Fruit fly (Drosophila melanogaster) ovary, adult (tissue): ENCODE data around the gene sdk.

Experiments used
- CG17801 ChIP-seq: fragments of 200-800 bp; optimal IDR thresholded peaks from 2 replicates; lab custom pipeline; 2019; ENCODE audit warnings: missing biosample characterization, mild to moderate bottlenecking, missing genetic modification characterization, moderate library complexity; ENCODE audit not compliant: partially characterized antibody

sdk gene

DNA sequence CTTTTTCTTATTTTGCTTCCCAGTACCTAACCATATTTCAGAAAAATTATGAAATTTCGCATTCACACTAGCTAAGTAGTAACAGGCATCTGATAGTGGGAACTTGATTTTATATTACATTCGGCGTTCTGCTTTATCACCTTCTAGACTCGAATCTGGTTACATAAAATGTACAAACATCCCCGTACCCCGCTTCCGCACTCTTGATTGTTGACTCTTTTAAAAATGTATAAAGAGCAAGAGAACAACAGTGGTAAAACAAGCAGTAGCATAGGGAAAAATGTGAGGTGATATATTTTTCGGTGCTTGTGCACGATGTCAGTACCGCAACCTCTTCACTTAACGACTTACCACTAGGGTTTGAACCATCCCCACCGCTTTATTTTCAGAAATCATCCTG lies 7.7 kb downstream of the sdk start:
- TF ChIP-seq CG17801, result no peak

DNA sequence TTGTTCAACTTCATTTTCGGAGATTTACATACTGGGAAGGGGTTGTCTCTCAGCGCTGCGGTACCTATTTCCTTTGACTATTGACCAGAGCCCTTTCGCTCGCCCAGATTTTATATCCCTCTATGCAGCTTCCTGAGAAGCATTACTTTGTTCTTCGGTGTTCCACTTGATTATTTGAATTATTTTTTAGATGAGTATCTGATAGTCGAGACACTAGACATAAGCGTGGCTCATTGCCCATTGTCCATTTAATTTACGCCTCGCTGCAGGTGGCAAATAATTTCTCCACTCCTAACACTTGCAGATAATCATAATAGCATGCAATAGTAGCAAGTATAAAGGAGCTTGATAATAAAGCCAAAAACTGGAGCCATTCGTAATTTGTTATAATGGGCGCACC lies 8.1 kb downstream of the sdk start:
- no peak for TF ChIP-seq CG17801

dm6 chrX:696064-696463 lies 9.4 kb downstream of the sdk start:
- no peak for TF ChIP-seq CG17801

DNA sequence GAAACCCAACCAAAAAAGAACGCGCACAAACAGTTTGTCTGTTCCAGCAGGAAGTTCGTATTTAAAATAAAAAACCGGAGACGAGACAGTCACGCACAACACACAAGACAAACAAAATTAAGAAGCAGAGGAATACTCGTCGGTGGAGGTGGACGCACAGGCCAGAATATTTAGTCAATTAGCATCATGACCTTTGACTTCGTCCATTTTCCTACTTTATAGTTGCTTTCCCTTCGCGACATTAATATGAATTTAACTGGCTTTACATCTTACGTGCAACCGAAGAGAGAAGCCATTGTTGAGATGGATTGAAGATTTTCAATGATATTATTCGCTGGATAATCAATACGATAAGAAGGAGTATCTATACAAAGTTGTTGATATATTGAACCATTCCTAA lies 15.8 kb downstream of the sdk start:
- no peak for TF ChIP-seq CG17801

- TF ChIP-seq CG17801, result no peak
Observed at dm6 chrX:709495-709894, 22.9 kb downstream of the sdk start.

DNA sequence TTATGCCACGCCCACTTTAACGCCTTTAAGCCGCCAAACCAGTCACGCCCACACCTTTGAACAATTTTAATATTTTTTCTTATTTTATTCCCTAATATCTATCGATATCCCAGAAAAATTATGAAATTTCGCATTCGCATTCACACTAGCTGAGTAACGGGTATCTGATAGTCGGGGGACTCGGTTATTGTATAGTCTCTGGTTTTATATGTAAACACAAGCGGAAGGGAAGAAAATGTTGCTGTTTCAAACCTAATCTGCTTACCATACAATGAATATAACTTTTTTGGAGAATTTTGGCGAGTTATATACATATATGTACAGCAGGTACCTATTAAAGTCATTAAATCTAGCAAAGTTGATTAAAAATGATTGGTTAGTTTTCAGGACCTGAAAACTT lies 24.3 kb downstream of the sdk start:
- TF ChIP-seq CG17801, result no peak

DNA sequence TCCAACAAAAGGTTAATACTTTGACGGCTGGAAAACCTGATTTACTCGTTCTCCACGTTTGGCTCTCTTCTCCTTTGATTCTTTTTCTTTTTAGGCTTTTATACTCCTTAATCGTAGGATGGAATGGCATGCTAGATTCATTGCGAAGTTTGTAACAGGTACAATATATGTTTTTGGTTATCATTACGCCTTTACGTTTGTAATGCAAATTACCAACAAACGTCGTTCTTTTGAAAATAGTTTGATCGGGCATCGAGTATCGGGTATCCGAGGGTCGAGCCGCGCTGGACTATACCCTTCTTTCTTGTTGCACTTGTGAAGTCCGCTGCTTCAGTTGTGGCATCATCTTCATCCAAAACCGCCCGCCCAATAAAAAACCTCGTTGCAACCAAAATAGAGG lies 25.2 kb downstream of the sdk start:
- TF ChIP-seq CG17801, result no peak

DNA sequence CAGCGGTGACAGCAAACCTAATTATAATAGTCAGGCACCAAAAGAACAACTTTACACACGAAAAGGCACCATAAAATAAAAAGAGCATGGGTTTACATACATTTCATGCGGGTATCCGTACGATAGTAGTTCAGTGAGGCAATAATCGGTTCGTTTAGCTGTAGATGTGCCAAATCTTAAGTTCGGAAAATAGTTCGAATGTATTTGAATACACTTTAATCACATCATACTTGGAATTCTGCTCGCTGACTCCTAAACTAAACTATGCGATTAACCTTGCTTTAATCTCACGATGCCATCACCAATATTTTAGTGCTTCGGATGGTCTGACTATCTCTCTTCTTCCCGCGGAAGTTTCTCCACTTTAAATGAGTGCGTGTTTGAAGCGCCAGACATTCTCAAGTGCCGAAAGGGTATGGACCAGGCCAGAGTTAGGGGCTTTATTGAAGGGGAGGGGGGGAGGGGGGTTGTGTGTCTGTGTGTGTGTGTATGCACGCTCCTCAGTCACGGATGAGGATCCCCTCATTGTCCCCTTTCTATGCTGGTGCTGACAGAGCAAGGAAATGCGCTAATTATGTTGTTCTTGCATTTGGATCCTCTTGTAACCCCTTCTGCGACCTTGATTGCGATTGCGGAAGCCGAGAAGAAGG lies 26.7 kb downstream of the sdk start:
- TF ChIP-seq CG17801, result no peak

dm6 chrX:715383-715782 lies 28.7 kb downstream of the sdk start:
- TF ChIP-seq CG17801, result no peak

DNA sequence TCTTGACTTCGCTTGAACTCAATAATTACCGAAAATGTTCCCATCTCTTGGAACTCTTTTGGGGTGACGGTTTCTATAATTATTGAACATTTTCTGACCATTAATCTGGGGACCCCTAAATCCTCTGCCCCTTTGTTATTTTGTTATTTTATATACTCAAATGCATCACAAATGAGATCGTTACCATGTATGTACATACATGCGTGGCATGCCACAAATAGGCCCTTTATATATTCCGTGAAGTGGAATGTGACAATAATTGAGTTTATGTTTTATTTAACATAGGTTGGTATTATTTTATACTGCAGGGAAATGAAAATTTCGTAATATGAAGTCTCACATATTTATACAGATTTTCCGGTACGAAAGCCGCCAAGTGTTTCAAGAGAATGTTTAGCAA lies 31.3 kb downstream of the sdk start:
- no peak for TF ChIP-seq CG17801

DNA sequence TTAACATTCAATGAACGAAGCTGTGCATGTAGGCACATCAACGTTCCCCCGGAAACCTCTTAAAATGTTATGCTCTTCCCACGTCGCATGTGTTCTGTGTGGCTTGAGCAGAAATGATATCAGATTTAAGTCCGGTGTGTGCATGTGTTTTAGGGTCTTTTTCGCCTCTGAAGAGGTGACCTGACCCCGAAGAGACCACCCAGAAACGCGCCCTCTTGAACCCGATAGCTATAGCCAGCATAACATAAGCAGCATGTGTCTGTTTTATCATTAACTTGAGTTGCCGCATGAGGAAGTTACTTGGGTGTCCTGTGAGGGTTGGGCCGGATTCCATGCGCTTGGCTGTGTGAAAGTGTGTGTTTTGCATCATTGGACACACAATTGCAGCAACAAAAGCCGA lies 32.3 kb downstream of the sdk start:
- TF ChIP-seq CG17801, result no peak

DNA sequence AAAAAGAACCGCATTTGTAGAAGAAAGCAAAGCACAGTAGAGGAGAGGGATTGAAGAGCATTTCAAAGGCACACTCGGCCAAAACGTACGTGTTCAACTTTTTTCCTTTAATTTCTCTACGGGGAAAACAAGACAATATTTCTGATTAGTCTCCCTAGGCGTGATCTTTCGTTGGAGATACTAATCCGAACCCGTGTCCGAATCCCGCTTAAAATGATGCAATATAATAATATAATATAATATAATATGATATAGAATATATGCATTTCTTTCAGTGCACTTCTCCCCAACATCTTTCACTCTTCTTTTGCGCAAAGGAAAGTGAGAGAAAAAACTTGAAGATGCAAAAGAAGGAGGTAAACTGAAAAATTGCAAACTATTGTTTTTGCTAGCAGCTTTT lies 37.9 kb downstream of the sdk start:
- TF ChIP-seq CG17801, result no peak

dm6 chrX:739621-740216 lies 53.1 kb downstream of the sdk start:
- no peak for TF ChIP-seq CG17801

dm6 chrX:750047-750446 lies 63.4 kb downstream of the sdk start, which contains the start of gene CG5254:
Gene CG5254 (plus strand): TSS chrX:750347.
- TF ChIP-seq CG17801, result no peak

DNA sequence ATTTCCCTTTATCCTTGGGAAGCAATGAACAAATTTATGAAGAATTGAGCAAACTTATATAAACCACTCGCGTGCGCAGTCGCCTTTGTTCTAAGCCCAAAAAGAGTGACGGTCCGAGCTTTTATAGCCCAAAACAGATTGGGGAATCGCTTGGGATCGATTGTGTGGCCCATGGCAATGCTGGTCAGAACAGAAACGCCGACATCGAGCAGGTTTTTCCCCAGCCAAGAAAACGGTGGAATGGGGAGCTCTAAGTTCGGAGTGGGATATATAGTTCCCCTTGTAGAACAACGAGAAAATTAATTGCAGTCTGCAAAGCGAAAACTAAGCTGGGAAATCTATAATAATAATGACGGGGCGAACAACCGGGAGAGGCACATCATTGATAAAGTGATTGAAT lies 64.6 kb downstream of the sdk start, which contains the start of gene CG13362:
Gene CG13362 (minus strand): TSS at position 101 of the 400 bp plus-strand sequence.
- TF ChIP-seq CG17801, result no peak

DNA sequence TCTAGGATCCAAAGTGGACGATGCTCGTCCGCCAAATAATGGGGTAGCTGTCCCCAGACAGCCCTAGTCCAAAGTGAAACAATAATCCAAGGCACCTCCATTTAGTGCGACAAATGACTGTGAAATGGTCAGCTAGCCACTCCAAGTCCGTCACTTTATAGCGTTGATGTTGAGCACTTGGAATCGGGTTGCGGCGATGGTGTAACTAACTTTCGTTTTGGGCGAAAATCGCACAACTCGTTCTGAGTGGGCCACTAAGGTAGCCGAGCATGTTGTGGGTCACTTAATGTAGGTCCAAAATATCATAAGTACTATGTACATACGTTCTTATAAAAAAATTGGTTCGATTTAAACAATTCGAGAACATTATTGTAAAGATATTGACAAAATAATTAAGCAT lies 66.9 kb downstream of the sdk start, which contains the start of gene CG13361:
Gene CG13361 (minus strand): TSS at position 101 of the 400 bp plus-strand sequence.
- no peak for TF ChIP-seq CG17801

dm6 chrX:755642-756332 lies 69.2 kb downstream of the sdk start:
- peak; percentile 64 for TF ChIP-seq CG17801

DNA sequence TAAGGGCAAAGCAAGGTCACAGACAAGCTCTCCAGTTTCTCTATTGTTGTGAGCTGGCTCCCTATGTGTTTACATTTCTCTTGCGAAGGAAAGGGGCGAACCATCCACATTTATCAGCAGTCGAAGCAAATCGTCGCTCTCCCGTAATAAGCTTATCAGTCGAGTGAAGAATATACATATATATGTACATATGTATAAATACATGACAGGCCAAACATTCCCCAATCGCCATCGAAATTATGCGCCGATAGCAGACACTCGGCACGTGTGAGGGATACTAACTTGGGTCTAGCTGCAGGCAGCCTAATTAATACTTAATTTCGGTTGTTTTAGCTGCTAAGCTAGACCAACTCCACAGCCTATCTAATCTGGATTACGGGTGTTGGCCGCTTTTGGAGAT lies 70.2 kb downstream of the sdk start:
- TF ChIP-seq CG17801, result no peak
